Fruit fly (Drosophila melanogaster): ENCODE measurements around the gene CG9257.
A peak's percentile ranks its signal among the peaks of the same experiment; 100 is the strongest.

The CG9257 gene

dm6 chr2L:21153844-21154243, 51.3 kb downstream of the CG9257 start (continued):
- TF ChIP-seq sens (GFP tag) = no peak
- TF ChIP-seq fd96Cb (tag; optimal IDR thresholded peaks at IDR 0.05) = no peak
- TF ChIP-seq corto (GFP tag; optimal IDR thresholded peaks at IDR 0.05) = no peak
- no peak for TF ChIP-seq CG10274 (GFP tag; optimal IDR thresholded peaks at IDR 0.05)
- no peak for TF ChIP-seq CG12219 (GFP tag; optimal IDR thresholded peaks at IDR 0.05)
- TF ChIP-seq Hey (tag; optimal IDR thresholded peaks at IDR 0.05) = no peak
- no peak for TF ChIP-seq CG8765 (GFP tag; IDR thresholded peaks at IDR 0.05)
- no peak for TF ChIP-seq Atf3 (GFP tag; optimal IDR thresholded peaks at IDR 0.05)
- TF ChIP-seq CG1529 (GFP tag; optimal IDR thresholded peaks at IDR 0.05) = no peak
- no peak for TF ChIP-seq CG12744 (GFP tag; optimal IDR thresholded peaks at IDR 0.05)
- no peak for TF ChIP-seq Hmr (GFP tag; optimal IDR thresholded peaks at IDR 0.05)
- TF ChIP-seq Opbp (GFP tag; IDR thresholded peaks at IDR 0.05; ENCODE audit: partially characterized antibody) = no peak
- no peak for TF ChIP-seq CG12236 (GFP tag; optimal IDR thresholded peaks at IDR 0.05)
- no peak for TF ChIP-seq CG11504 (tag; optimal IDR thresholded peaks at IDR 0.05)
- no peak for TF ChIP-seq CG14860 (GFP tag; IDR thresholded peaks at IDR 0.05; ENCODE audit: partially characterized antibody)
- no peak for TF ChIP-seq CG7745 (tag; optimal IDR thresholded peaks at IDR 0.05)
- no peak for TF ChIP-seq fru (optimal IDR thresholded peaks at IDR 0.05)
- TF ChIP-seq CG9437 (GFP tag; optimal IDR thresholded peaks at IDR 0.05) = peak; percentile 99
- TF ChIP-seq dpn (GFP tag; optimal IDR thresholded peaks at IDR 0.05) = no peak
- no peak for TF ChIP-seq Nf-YA (GFP tag; IDR thresholded peaks at IDR 0.05)
- TF ChIP-seq Fer2 (tag; optimal IDR thresholded peaks at IDR 0.05) = no peak
- no peak for TF ChIP-seq Poxn (GFP tag; IDR thresholded peaks at IDR 0.05)
- no peak for TF ChIP-seq cas (GFP tag; IDR thresholded peaks at IDR 0.05)
- no peak for TF ChIP-seq CG10209 (GFP tag; optimal IDR thresholded peaks at IDR 0.05)
- no peak for TF ChIP-seq CG42726 (GFP tag; IDR thresholded peaks at IDR 0.05; ENCODE audit: partially characterized antibody)
- TF ChIP-seq Xrp1 (GFP tag; IDR thresholded peaks at IDR 0.05) = no peak
- no peak for TF ChIP-seq CG3847 (GFP tag; IDR thresholded peaks at IDR 0.05)
- no peak for TF ChIP-seq ind (GFP tag; optimal IDR thresholded peaks at IDR 0.05)
- no peak for TF ChIP-seq CG15073 (GFP tag; optimal IDR thresholded peaks at IDR 0.05)
- no peak for TF ChIP-seq CHES-1-like (GFP tag; optimal IDR thresholded peaks at IDR 0.05)
- TF ChIP-seq zen2 (GFP tag; IDR thresholded peaks at IDR 0.05; ENCODE audit: partially characterized antibody) = no peak
- TF ChIP-seq crc (GFP tag; optimal IDR thresholded peaks at IDR 0.05) = no peak
- TF ChIP-seq Eip74EF (GFP tag; optimal IDR thresholded peaks at IDR 0.05) = no peak
- TF ChIP-seq Max (GFP tag; optimal IDR thresholded peaks at IDR 0.05) = no peak
- no peak for TF ChIP-seq Ssrp (tag; optimal IDR thresholded peaks at IDR 0.05)
- no peak for TF ChIP-seq Dad (GFP tag; optimal IDR thresholded peaks at IDR 0.05)
- no peak for TF ChIP-seq Camta (GFP tag; optimal IDR thresholded peaks at IDR 0.05)
- TF ChIP-seq Dll (GFP tag; IDR thresholded peaks at IDR 0.05; ENCODE audit: partially characterized antibody) = no peak
- no peak for TF ChIP-seq nom (GFP tag; optimal IDR thresholded peaks at IDR 0.05)
- TF ChIP-seq Scr (GFP tag; IDR thresholded peaks at IDR 0.05; ENCODE audit: partially characterized antibody) = peak; percentile 16; the same call in 1 of the 2 replicates
- no peak for TF ChIP-seq CG4854 (GFP tag; optimal IDR thresholded peaks at IDR 0.05)
- TF ChIP-seq salm (tag; optimal IDR thresholded peaks at IDR 0.05) = no peak
- TF ChIP-seq seq (GFP tag; IDR thresholded peaks at IDR 0.05) = no peak
- no peak for TF ChIP-seq repo (GFP tag; optimal IDR thresholded peaks at IDR 0.05)
- TF ChIP-seq Dip3 (GFP tag; optimal IDR thresholded peaks at IDR 0.05) = no peak
- no peak for TF ChIP-seq CoRest (tag; optimal IDR thresholded peaks at IDR 0.05)
- TF ChIP-seq CG6791 (GFP tag; IDR thresholded peaks at IDR 0.05; ENCODE audit: partially characterized antibody) = no peak
- TF ChIP-seq unc-4 (GFP tag; IDR thresholded peaks at IDR 0.05; ENCODE audit: partially characterized antibody) = peak; percentile 49
- TF ChIP-seq yki (optimal IDR thresholded peaks at IDR 0.05) = no peak
- no peak for TF ChIP-seq D19B (GFP tag; optimal IDR thresholded peaks at IDR 0.05)
- TF ChIP-seq tll (GFP tag; optimal IDR thresholded peaks at IDR 0.05) = no peak

Data from whole organism, embryonic.